Worm (Caenorhabditis elegans) whole organism, L2 larva: ENCODE data around the gene tre-5.

Experiments used
- C34F6.9 ChIP-seq: fragments of 150-350 bp; optimal IDR thresholded peaks from 2 replicates; lab custom pipeline; 2014; ENCODE audit warnings: missing biosample characterization, missing genetic modification characterization
- F13H6.1 ChIP-seq: sonication (generic microtip); optimal IDR thresholded peaks from 2 replicates; lab custom pipeline; 2016; ENCODE audit warnings: missing genetic modification characterization, missing compliant biosample characterization
- R02D3.7 ChIP-seq: fragments of 150-350 bp; optimal IDR thresholded peaks from 2 replicates; lab custom pipeline; 2014; ENCODE audit warnings: missing biosample characterization, missing genetic modification characterization
- alr-1 ChIP-seq: fragments of 150-350 bp; optimal IDR thresholded peaks from 2 replicates; lab custom pipeline; 2014; ENCODE audit warnings: missing biosample characterization, missing genetic modification characterization
- aly-2 ChIP-seq: fragments of 150-350 bp; optimal IDR thresholded peaks from 2 replicates; lab custom pipeline; 2014; ENCODE audit warnings: missing biosample characterization, missing genetic modification characterization
- ama-1 ChIP-seq: fragments of 150-350 bp; optimal IDR thresholded peaks from 2 replicates; lab custom pipeline; 2018; ENCODE audit warnings: inconsistent platforms
- blmp-1 ChIP-seq: sonication (generic microtip); optimal IDR thresholded peaks from 2 replicates; lab custom pipeline; 2017; ENCODE audit warnings: missing genetic modification characterization, mild to moderate bottlenecking, missing compliant biosample characterization, antibody characterized with exemption, moderate library complexity; ENCODE audit not compliant: insufficient read depth
- ceh-16 ChIP-seq: fragments of 150-350 bp; optimal IDR thresholded peaks from 2 replicates; lab custom pipeline; 2014; ENCODE audit warnings: missing biosample characterization, missing genetic modification characterization
- ceh-82 ChIP-seq: fragments of 150-350 bp; optimal IDR thresholded peaks from 2 replicates; lab custom pipeline; 2014; ENCODE audit warnings: missing biosample characterization, missing genetic modification characterization
- crh-2 ChIP-seq: sonication (generic microtip); optimal IDR thresholded peaks from 2 replicates; lab custom pipeline; 2017; ENCODE audit warnings: missing biosample characterization, missing genetic modification characterization
- dmd-4 ChIP-seq: sonication (generic microtip); optimal IDR thresholded peaks from 2 replicates; lab custom pipeline; 2017; ENCODE audit warnings: missing biosample characterization, missing genetic modification characterization
- egl-27 ChIP-seq: sonication (generic microtip); optimal IDR thresholded peaks from 3 replicates; lab custom pipeline; 2017; ENCODE audit warnings: missing biosample characterization, missing genetic modification reagents, missing genetic modification characterization
- elt-1 ChIP-seq: fragments of 150-350 bp; optimal IDR thresholded peaks from 2 replicates; lab custom pipeline; 2014; ENCODE audit warnings: missing biosample characterization, missing genetic modification characterization
- elt-3 ChIP-seq: sonication (generic microtip); optimal IDR thresholded peaks from 2 replicates; lab custom pipeline; 2017; ENCODE audit warnings: missing biosample characterization, missing genetic modification characterization
- fos-1 ChIP-seq: fragments of 150-350 bp; optimal IDR thresholded peaks from 2 replicates; lab custom pipeline; 2014; ENCODE audit warnings: missing biosample characterization, missing genetic modification characterization
- lin-11 ChIP-seq: fragments of 150-350 bp; sonication (generic microtip); optimal IDR thresholded peaks from 2 replicates; lab custom pipeline; 2014; ENCODE audit warnings: missing biosample characterization, missing genetic modification characterization, inconsistent platforms, mixed read lengths
- lin-13 ChIP-seq: fragments of 150-350 bp; optimal IDR thresholded peaks from 2 replicates; lab custom pipeline; 2014; ENCODE audit warnings: missing biosample characterization, missing genetic modification reagents, missing genetic modification characterization
- lin-39 ChIP-seq: fragments of 150-350 bp; optimal IDR thresholded peaks from 2 replicates; lab custom pipeline; 2014; ENCODE audit warnings: missing biosample characterization, missing genetic modification reagents, missing genetic modification characterization
- lsy-2 ChIP-seq, 2 experiments: fragments of 150-350 bp in 1 of 2; sonication (generic microtip) in 1 of 2; optimal IDR thresholded peaks; 2 replicates each; lab custom pipeline; 2014 to 2017; ENCODE audit warnings: missing biosample characterization in 2 of 2, missing genetic modification characterization in 2 of 2
- mab-5 ChIP-seq: fragments of 150-350 bp; optimal IDR thresholded peaks from 2 replicates; lab custom pipeline; 2014; ENCODE audit warnings: missing biosample characterization, missing genetic modification characterization
- mdl-1 ChIP-seq, 2 experiments: fragments of 150-350 bp in 1 of 2; sonication (generic microtip) in 1 of 2; optimal IDR thresholded peaks; 2 replicates each; lab custom pipeline; 2017; ENCODE audit warnings: missing biosample characterization in 2 of 2, missing genetic modification characterization in 2 of 2
- nhr-10 ChIP-seq: sonication (generic microtip); optimal IDR thresholded peaks from 2 replicates; lab custom pipeline; 2017; ENCODE audit warnings: missing biosample characterization, missing genetic modification characterization
- nhr-11 ChIP-seq: fragments of 150-350 bp; optimal IDR thresholded peaks from 2 replicates; lab custom pipeline; 2014; ENCODE audit warnings: missing biosample characterization, missing genetic modification characterization
- nhr-12 ChIP-seq: fragments of 150-350 bp; optimal IDR thresholded peaks from 2 replicates; lab custom pipeline; 2014; ENCODE audit warnings: missing biosample characterization, missing genetic modification characterization
- nhr-129 ChIP-seq: fragments of 150-350 bp; optimal IDR thresholded peaks from 2 replicates; lab custom pipeline; 2014; ENCODE audit warnings: missing biosample characterization, missing genetic modification characterization
- nhr-21 ChIP-seq: fragments of 150-350 bp; optimal IDR thresholded peaks from 2 replicates; lab custom pipeline; 2014; ENCODE audit warnings: missing biosample characterization, missing genetic modification characterization
- nhr-23 ChIP-seq: fragments of 150-350 bp; optimal IDR thresholded peaks from 2 replicates; lab custom pipeline; 2014; ENCODE audit warnings: missing biosample characterization, missing genetic modification reagents, missing genetic modification characterization
- nhr-237 ChIP-seq: fragments of 150-350 bp; optimal IDR thresholded peaks from 2 replicates; lab custom pipeline; 2014; ENCODE audit warnings: missing biosample characterization, missing genetic modification characterization
- nhr-25 ChIP-seq: fragments of 150-350 bp; sonication (generic microtip); optimal IDR thresholded peaks from 3 replicates; lab custom pipeline; 2014; ENCODE audit warnings: missing biosample characterization, missing genetic modification characterization
- nhr-6 ChIP-seq: fragments of 150-350 bp; optimal IDR thresholded peaks from 2 replicates; lab custom pipeline; 2014; ENCODE audit warnings: missing biosample characterization, missing genetic modification characterization
- nhr-77 ChIP-seq: fragments of 150-350 bp; optimal IDR thresholded peaks from 2 replicates; lab custom pipeline; 2014; ENCODE audit warnings: missing biosample characterization, missing genetic modification characterization
- peb-1 ChIP-seq: fragments of 150-350 bp; optimal IDR thresholded peaks from 2 replicates; lab custom pipeline; 2014; ENCODE audit warnings: missing biosample characterization, missing genetic modification characterization
- sem-4 ChIP-seq: fragments of 150-350 bp; optimal IDR thresholded peaks from 2 replicates; lab custom pipeline; 2014; ENCODE audit warnings: missing biosample characterization, missing genetic modification reagents, missing genetic modification characterization
- skn-1 ChIP-seq: sonication (generic microtip); optimal IDR thresholded peaks from 2 replicates; lab custom pipeline; 2017; ENCODE audit warnings: missing biosample characterization, missing genetic modification characterization
- sma-3 ChIP-seq: sonication (generic microtip); optimal IDR thresholded peaks from 2 replicates; lab custom pipeline; 2016; ENCODE audit warnings: missing genetic modification reagents, missing genetic modification characterization, missing compliant biosample characterization
- sma-9 ChIP-seq, 2 experiments: fragments of 150-350 bp in 1 of 2; sonication (generic microtip) in 1 of 2; optimal IDR thresholded peaks; 2 replicates each; lab custom pipeline; 2014 to 2016; ENCODE audit warnings: missing genetic modification characterization in 2 of 2, mild to moderate bottlenecking in 1 of 2, missing biosample characterization in 1 of 2, missing compliant biosample characterization in 1 of 2, missing genetic modification reagents in 1 of 2, moderate library complexity in 1 of 2
- snpc-4 ChIP-seq: fragments of 150-350 bp; optimal IDR thresholded peaks from 2 replicates; lab custom pipeline; 2014; ENCODE audit warnings: missing biosample characterization, missing genetic modification characterization
- unc-39 ChIP-seq: fragments of 150-350 bp; optimal IDR thresholded peaks from 2 replicates; lab custom pipeline; 2014; ENCODE audit warnings: missing biosample characterization, missing genetic modification characterization
- unc-55 ChIP-seq: fragments of 150-350 bp; sonication (generic microtip); optimal IDR thresholded peaks from 3 replicates; lab custom pipeline; 2014; ENCODE audit warnings: missing biosample characterization, missing genetic modification reagents, missing genetic modification characterization
- unc-62 ChIP-seq: fragments of 150-350 bp; optimal IDR thresholded peaks from 2 replicates; lab custom pipeline; 2014; ENCODE audit warnings: missing biosample characterization, missing genetic modification reagents, missing genetic modification characterization
- zag-1 ChIP-seq: fragments of 150-350 bp; optimal IDR thresholded peaks from 2 replicates; lab custom pipeline; 2014; ENCODE audit warnings: missing biosample characterization, missing genetic modification characterization
- ztf-1 ChIP-seq: fragments of 200-800 bp; sonication (Bioruptor generic); conservative IDR thresholded peaks from 2 replicates; pipeline ENCODE4 v1.3.6; 2022; ENCODE audit warnings: missing genetic modification characterization, missing compliant biosample characterization
- ztf-11 ChIP-seq: sonication (generic microtip); optimal IDR thresholded peaks from 2 replicates; lab custom pipeline; 2017; ENCODE audit warnings: missing biosample characterization, missing genetic modification characterization
- ztf-4 ChIP-seq: fragments of 150-350 bp; optimal IDR thresholded peaks from 2 replicates; lab custom pipeline; 2014; ENCODE audit warnings: missing biosample characterization, missing genetic modification characterization

The tre-5 gene

DNA sequence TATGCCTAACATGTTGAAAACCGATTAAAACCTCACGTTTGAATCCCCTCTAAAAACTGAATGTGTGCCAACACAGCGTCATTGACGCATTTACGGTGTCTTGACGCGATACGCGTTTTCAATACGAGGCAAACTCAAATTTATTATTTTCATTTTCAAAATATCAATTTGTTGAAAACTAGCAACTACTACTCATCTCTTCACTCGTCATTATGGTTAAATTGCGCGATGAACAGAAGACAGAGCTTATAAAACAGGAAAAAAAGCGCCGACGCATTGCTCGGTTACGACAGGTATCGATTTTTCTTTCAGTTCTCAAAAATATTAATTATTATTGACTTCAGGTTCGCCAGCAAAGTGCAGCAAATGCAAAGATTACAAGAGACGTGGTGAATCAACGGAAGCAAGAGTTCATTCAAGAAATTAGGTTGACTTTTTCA lies 30.5 kb downstream of the tre-5 start, which contains the start of gene enee-1:
TSS of gene enee-1 (plus strand) at position 108 of the 440 bp plus-strand sequence.
- TF ChIP-seq fos-1 (tag; lab: Kevin White, UChicago) (peak; percentile 50), blmp-1 (tag; lab: Kevin White, UChicago) (peak; percentile 38), lin-13 (peak; percentile 91), unc-55 (GFP tag; lab: Kevin White, UChicago) (peak; percentile 97), unc-62 (GFP tag; lab: Kevin White, UChicago) (no peak), lsy-2 (tag; optimal IDR thresholded peaks at IDR 0.05; lab: Kevin White, UChicago) (peak; percentile 83 to 93), unc-39 (tag; lab: Kevin White, UChicago) (no peak), nhr-77 (tag; lab: Kevin White, UChicago) (peak; percentile 18), dmd-4 (tag; lab: Kevin White, UChicago) (no peak), nhr-11 (tag; lab: Kevin White, UChicago) (no peak), alr-1 (tag; lab: Kevin White, UChicago) (no peak), sma-3 (GFP tag; lab: Kevin White, UChicago) (peak; percentile 86), nhr-237 (no peak), skn-1 (peak; percentile 23), nhr-12 (no peak), lin-39 (no peak), ceh-16 (tag; lab: Kevin White, UChicago) (peak; percentile 21), crh-2 (tag; lab: Kevin White, UChicago) (peak; percentile 94), nhr-23 (tag; lab: Kevin White, UChicago) (no peak), elt-1 (tag; lab: Kevin White, UChicago) (peak; percentile 18), nhr-10 (tag; lab: Kevin White, UChicago) (peak; percentile 74), mdl-1 (tag; optimal IDR thresholded peaks at IDR 0.05; lab: Kevin White, UChicago) (peak in 1 of 2 experiments; percentile 36), ama-1 (peak; percentile 87), C34F6.9 (tag; lab: Kevin White, UChicago) (peak; percentile 90), ztf-1 (GFP tag; lab: Robert Waterston, UW) (no peak), ztf-4 (tag; lab: Kevin White, UChicago) (peak; percentile 5), mab-5 (peak; percentile 77), R02D3.7 (tag; lab: Kevin White, UChicago) (peak; percentile 62), lin-11 (peak; percentile 62), nhr-129 (tag; lab: Kevin White, UChicago) (peak; percentile 91), ceh-82 (tag; lab: Kevin White, UChicago) (peak; percentile 67), nhr-25 (tag; lab: Kevin White, UChicago) (peak; percentile 89), nhr-21 (tag; lab: Kevin White, UChicago) (peak; percentile 94), snpc-4 (tag; lab: Kevin White, UChicago) (peak; percentile 48), peb-1 (tag; lab: Kevin White, UChicago) (no peak), sem-4 (tag; lab: Kevin White, UChicago) (no peak), ztf-11 (tag; lab: Kevin White, UChicago) (no peak), F13H6.1 (tag; lab: Kevin White, UChicago) (peak; percentile 78), sma-9 (GFP tag; optimal IDR thresholded peaks at IDR 0.05; lab: Kevin White, UChicago) (peak; percentile 90), sma-9 (tag; optimal IDR thresholded peaks at IDR 0.05; lab: Kevin White, UChicago) (no peak), zag-1 (tag; lab: Kevin White, UChicago) (peak; percentile 51), nhr-6 (tag; lab: Kevin White, UChicago) (peak; percentile 99), aly-2 (tag; lab: Kevin White, UChicago) (no peak), egl-27 (peak; percentile 4)

DNA sequence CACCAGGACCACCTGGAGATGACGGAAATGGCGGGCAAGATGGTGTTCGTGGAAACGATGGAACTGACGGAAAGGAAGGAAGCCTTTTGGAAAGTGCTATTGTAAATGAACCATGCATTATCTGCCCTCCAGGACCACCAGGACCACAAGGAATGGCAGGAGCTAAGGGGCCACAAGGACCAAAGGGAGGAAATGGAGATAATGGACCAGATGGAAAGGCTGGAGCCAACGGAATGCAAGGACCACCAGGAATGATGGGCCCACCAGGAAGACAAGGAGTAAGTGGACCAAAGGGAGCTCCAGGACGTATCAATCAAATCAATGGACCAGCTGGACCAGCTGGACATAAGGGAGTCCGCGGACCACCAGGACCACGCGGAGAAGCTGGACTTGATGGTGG lies 31.4 kb downstream of the tre-5 start:
- TF ChIP-seq F13H6.1 (tag; lab: Kevin White, UChicago) (no peak), crh-2 (tag; lab: Kevin White, UChicago) (no peak), lin-39 (no peak), elt-3 (tag; lab: Kevin White, UChicago) (peak; percentile 27), blmp-1 (tag; lab: Kevin White, UChicago) (no peak), nhr-129 (tag; lab: Kevin White, UChicago) (no peak), lin-13 (no peak), sma-9 (GFP tag; optimal IDR thresholded peaks at IDR 0.05; lab: Kevin White, UChicago) (no peak), sma-9 (tag; optimal IDR thresholded peaks at IDR 0.05; lab: Kevin White, UChicago) (no peak), mdl-1 (tag; optimal IDR thresholded peaks at IDR 0.05; lab: Kevin White, UChicago) (no peak), unc-55 (GFP tag; lab: Kevin White, UChicago) (no peak), ama-1 (peak; percentile 62), nhr-10 (tag; lab: Kevin White, UChicago) (no peak), nhr-11 (tag; lab: Kevin White, UChicago) (no peak), nhr-6 (tag; lab: Kevin White, UChicago) (no peak)
